Fruit fly (Drosophila melanogaster) whole organism, embryonic: ENCODE data around the gene PIP82.
A peak's percentile ranks its signal among the peaks of the same experiment; 100 is the strongest.

Experiments
- Asciz ChIP-seq: fragments of 200-800 bp; sonication (Bioruptor generic); optimal IDR thresholded peaks from 2 replicates; lab custom pipeline; 2017; ENCODE audit warnings: missing biosample characterization, mild to moderate bottlenecking, missing genetic modification characterization, missing genetic modification reagents
- CG10321 ChIP-seq: fragments of 200-800 bp; sonication (Bioruptor generic); IDR thresholded peaks from 2 replicates; pipeline ENCODE4 v1.3.6; 2022; ENCODE audit warnings: missing biosample characterization, missing genetic modification characterization
- CG10959 ChIP-seq: fragments of 200-800 bp; sonication (Bioruptor generic); IDR thresholded peaks from 2 replicates; pipeline ENCODE4 v1.3.6; 2022; ENCODE audit warnings: missing biosample characterization, missing genetic modification characterization
- CG11085 ChIP-seq: fragments of 200-800 bp; sonication (Bioruptor generic); IDR thresholded peaks from 2 replicates; pipeline ENCODE4 v1.3.6; 2022; ENCODE audit warnings: missing biosample characterization, missing genetic modification characterization
- CG11504 ChIP-seq: fragments of 200-800 bp; sonication (Bioruptor generic); optimal IDR thresholded peaks from 3 replicates; lab custom pipeline; 2019; ENCODE audit warnings: missing biosample characterization, mild to moderate bottlenecking, missing genetic modification characterization, moderate library complexity
- CG12071 ChIP-seq: fragments of 200-800 bp; sonication (Bioruptor generic); optimal IDR thresholded peaks from 3 replicates; lab custom pipeline; 2018; ENCODE audit warnings: missing biosample characterization, mild to moderate bottlenecking, missing genetic modification characterization
- CG12942 ChIP-seq: fragments of 200-800 bp; sonication (Bioruptor generic); optimal IDR thresholded peaks from 3 replicates; lab custom pipeline; 2016; ENCODE audit warnings: missing biosample characterization, missing genetic modification characterization
- CG13287 ChIP-seq: fragments of 200-800 bp; sonication (Bioruptor generic); IDR thresholded peaks from 2 replicates; pipeline ENCODE4 v1.3.6; 2022; ENCODE audit warnings: missing biosample characterization, missing genetic modification characterization; ENCODE audit not compliant: partially characterized antibody
- CG13424 ChIP-seq: fragments of 200-800 bp; sonication (Bioruptor generic); optimal IDR thresholded peaks from 2 replicates; lab custom pipeline; 2019; ENCODE audit warnings: missing biosample characterization, mild to moderate bottlenecking, missing genetic modification characterization, moderate library complexity
- CG15011 ChIP-seq: fragments of 200-800 bp; sonication (Bioruptor generic); optimal IDR thresholded peaks from 3 replicates; lab custom pipeline; 2018; ENCODE audit warnings: missing biosample characterization, mild to moderate bottlenecking, missing genetic modification characterization
- CG17361 ChIP-seq: fragments of 200-800 bp; sonication (Bioruptor generic); IDR thresholded peaks from 3 replicates; pipeline ENCODE4 v1.3.6; 2022; ENCODE audit warnings: missing biosample characterization, missing genetic modification characterization
- CG18262 ChIP-seq: fragments of 200-800 bp; optimal IDR thresholded peaks from 3 replicates; lab custom pipeline; 2019; ENCODE audit warnings: missing biosample characterization, mild to moderate bottlenecking, missing genetic modification characterization, moderate library complexity
- CG2678 ChIP-seq: fragments of 200-800 bp; sonication (Bioruptor generic); optimal IDR thresholded peaks from 3 replicates; lab custom pipeline; 2019; ENCODE audit warnings: missing biosample characterization, mild to moderate bottlenecking, missing genetic modification characterization, moderate library complexity
- CG2712 ChIP-seq: fragments of 200-800 bp; optimal IDR thresholded peaks from 3 replicates; lab custom pipeline; 2019; ENCODE audit warnings: missing biosample characterization, mild to moderate bottlenecking, missing genetic modification characterization, moderate library complexity
- CG34224 ChIP-seq: fragments of 200-800 bp; sonication (Bioruptor generic); IDR thresholded peaks from 3 replicates; pipeline ENCODE4 v1.3.6; 2022; ENCODE audit warnings: missing biosample characterization, missing genetic modification characterization; ENCODE audit not compliant: partially characterized antibody
- CG4360 ChIP-seq: fragments of 200-800 bp; sonication (Bioruptor generic); IDR thresholded peaks from 2 replicates; pipeline ENCODE4 v1.3.6; 2022; ENCODE audit warnings: missing biosample characterization, missing genetic modification characterization
- CG5953 ChIP-seq: fragments of 200-800 bp; sonication (Bioruptor generic); IDR thresholded peaks from 2 replicates; pipeline ENCODE4 v1.3.6; 2022; ENCODE audit warnings: missing biosample characterization, missing genetic modification characterization
- CG7839 ChIP-seq: fragments of 200-800 bp; sonication (Bioruptor generic); optimal IDR thresholded peaks from 3 replicates; lab custom pipeline; 2018; ENCODE audit warnings: missing biosample characterization, mild to moderate bottlenecking, missing genetic modification characterization, moderate library complexity
- CG9215 ChIP-seq: fragments of 200-800 bp; sonication (Bioruptor generic); IDR thresholded peaks from 2 replicates; pipeline ENCODE4 v1.3.6; 2022; ENCODE audit warnings: missing biosample characterization, missing genetic modification characterization
- CG9609 ChIP-seq: fragments of 200-800 bp; sonication (Bioruptor generic); optimal IDR thresholded peaks from 3 replicates; lab custom pipeline; 2016; ENCODE audit warnings: missing biosample characterization, missing genetic modification characterization
- Camta ChIP-seq: fragments of 200-800 bp; sonication (Bioruptor generic); optimal IDR thresholded peaks from 2 replicates; lab custom pipeline; 2016; ENCODE audit warnings: missing biosample characterization, missing genetic modification characterization
- D19B ChIP-seq: fragments of 200-800 bp; sonication (Bioruptor generic); optimal IDR thresholded peaks from 2 replicates; lab custom pipeline; 2017; ENCODE audit warnings: missing biosample characterization, mild to moderate bottlenecking, missing genetic modification characterization
- Ets97D ChIP-seq: fragments of 200-800 bp; sonication (Bioruptor generic); optimal IDR thresholded peaks from 3 replicates; lab custom pipeline; 2016; ENCODE audit warnings: missing biosample characterization, missing genetic modification characterization
- H2.0 ChIP-seq: fragments of 200-800 bp; sonication (Bioruptor generic); IDR thresholded peaks from 2 replicates; pipeline ENCODE4 v1.3.6; 2022; ENCODE audit warnings: missing biosample characterization, missing genetic modification characterization
- Kr ChIP-seq: fragments of 200-800 bp; sonication (Bioruptor generic); optimal IDR thresholded peaks from 2 replicates; lab custom pipeline; 2017; ENCODE audit warnings: missing biosample characterization, mild to moderate bottlenecking, missing genetic modification characterization
- Myb ChIP-seq: fragments of 200-800 bp; sonication (Bioruptor generic); optimal IDR thresholded peaks from 2 replicates; lab custom pipeline; 2016; ENCODE audit warnings: missing biosample characterization, missing genetic modification characterization
- NC2α ChIP-seq: fragments of 200-800 bp; sonication (Bioruptor generic); optimal IDR thresholded peaks from 2 replicates; lab custom pipeline; 2016; ENCODE audit warnings: missing biosample characterization, missing genetic modification characterization
- Neu2 ChIP-seq: fragments of 200-800 bp; sonication (Bioruptor generic); optimal IDR thresholded peaks from 3 replicates; lab custom pipeline; 2016; ENCODE audit warnings: missing biosample characterization, missing genetic modification characterization, borderline replicate concordance
- Oli ChIP-seq: fragments of 200-800 bp; sonication (Bioruptor generic); optimal IDR thresholded peaks from 2 replicates; lab custom pipeline; 2018; ENCODE audit warnings: missing biosample characterization, mild to moderate bottlenecking, missing genetic modification characterization, moderate library complexity
- Pdp1 ChIP-seq, 2 experiments: fragments of 200-800 bp; sonication (Bioruptor generic); optimal IDR thresholded peaks; 3 replicates each; lab custom pipeline; 2016; ENCODE audit warnings: missing biosample characterization in 2 of 2, missing genetic modification characterization in 2 of 2, mild to moderate bottlenecking in 1 of 2, moderate library complexity in 1 of 2
- Rfx ChIP-seq: fragments of 200-800 bp; sonication (Bioruptor generic); IDR thresholded peaks from 2 replicates; pipeline ENCODE4 v1.3.6; 2022; ENCODE audit warnings: missing biosample characterization, missing genetic modification characterization
- ato ChIP-seq: fragments of 200-800 bp; sonication (Bioruptor generic); IDR thresholded peaks from 2 replicates; pipeline ENCODE4 v1.3.6; 2022; ENCODE audit warnings: missing biosample characterization, missing genetic modification characterization; ENCODE audit not compliant: partially characterized antibody
- corto ChIP-seq: fragments of 200-800 bp; sonication (Bioruptor generic); optimal IDR thresholded peaks from 2 replicates; lab custom pipeline; 2016; ENCODE audit warnings: missing biosample characterization, mild to moderate bottlenecking, missing genetic modification characterization, moderate library complexity
- fd96Cb ChIP-seq: fragments of 200-800 bp; sonication (Bioruptor generic); optimal IDR thresholded peaks from 2 replicates; lab custom pipeline; 2018; ENCODE audit warnings: missing biosample characterization, mild to moderate bottlenecking, missing genetic modification characterization, moderate library complexity
- gce ChIP-seq: fragments of 200-800 bp; sonication (Bioruptor generic); IDR thresholded peaks from 3 replicates; pipeline ENCODE4 v1.3.6; 2022; ENCODE audit warnings: missing biosample characterization, missing genetic modification characterization
- grau ChIP-seq: fragments of 200-800 bp; optimal IDR thresholded peaks from 3 replicates; lab custom pipeline; 2019; ENCODE audit warnings: missing biosample characterization, mild to moderate bottlenecking, missing genetic modification characterization, moderate library complexity
- grn ChIP-seq: fragments of 200-800 bp; sonication (Bioruptor generic); optimal IDR thresholded peaks from 3 replicates; lab custom pipeline; 2017; ENCODE audit warnings: missing biosample characterization, missing genetic modification characterization
- hb ChIP-seq: fragments of 200-800 bp; sonication (Bioruptor generic); IDR thresholded peaks from 3 replicates; pipeline ENCODE4 v1.3.6; 2022; ENCODE audit warnings: missing biosample characterization, missing genetic modification characterization; ENCODE audit not compliant: partially characterized antibody
- jing ChIP-seq: fragments of 200-800 bp; sonication (Bioruptor generic); optimal IDR thresholded peaks from 2 replicates; lab custom pipeline; 2018; ENCODE audit warnings: missing biosample characterization, mild to moderate bottlenecking, missing genetic modification characterization
- knrl ChIP-seq: fragments of 200-800 bp; sonication (Bioruptor generic); IDR thresholded peaks from 3 replicates; pipeline ENCODE4 v1.3.6; 2022; ENCODE audit warnings: missing biosample characterization, missing genetic modification characterization; ENCODE audit not compliant: partially characterized antibody
- lbe ChIP-seq: fragments of 200-800 bp; sonication (Bioruptor generic); optimal IDR thresholded peaks from 2 replicates; lab custom pipeline; 2016; ENCODE audit warnings: missing biosample characterization, mild to moderate bottlenecking, missing genetic modification characterization
- pfk ChIP-seq: fragments of 200-800 bp; sonication (Bioruptor generic); optimal IDR thresholded peaks from 2 replicates; lab custom pipeline; 2018; ENCODE audit warnings: missing biosample characterization, mild to moderate bottlenecking, missing genetic modification characterization, moderate library complexity
- phol ChIP-seq: fragments of 200-800 bp; sonication (Bioruptor generic); optimal IDR thresholded peaks from 3 replicates; lab custom pipeline; 2018; ENCODE audit warnings: missing biosample characterization, mild to moderate bottlenecking, missing genetic modification characterization, moderate library complexity
- pnt ChIP-seq: fragments of 200-800 bp; sonication (Bioruptor generic); optimal IDR thresholded peaks from 3 replicates; lab custom pipeline; 2016; ENCODE audit warnings: missing biosample characterization, missing genetic modification characterization
- row ChIP-seq: fragments of 200-800 bp; sonication (Bioruptor generic); IDR thresholded peaks from 3 replicates; pipeline ENCODE4 v1.3.6; 2022; ENCODE audit warnings: missing biosample characterization, missing genetic modification characterization
- run ChIP-seq: fragments of 200-800 bp; sonication (Bioruptor generic); optimal IDR thresholded peaks from 3 replicates; lab custom pipeline; 2018; ENCODE audit warnings: missing biosample characterization, mild to moderate bottlenecking, missing genetic modification characterization
- tna ChIP-seq: fragments of 200-800 bp; sonication (Bioruptor generic); IDR thresholded peaks from 2 replicates; pipeline ENCODE4 v1.3.6; 2022; ENCODE audit warnings: missing biosample characterization, missing genetic modification characterization; ENCODE audit not compliant: partially characterized antibody
- toy ChIP-seq: fragments of 200-800 bp; sonication (Bioruptor generic); IDR thresholded peaks from 2 replicates; pipeline ENCODE4 v1.3.6; 2022; ENCODE audit warnings: missing biosample characterization, missing genetic modification characterization
- vfl ChIP-seq: fragments of 200-800 bp; sonication (Bioruptor generic); optimal IDR thresholded peaks from 2 replicates; lab custom pipeline; 2016; ENCODE audit warnings: missing biosample characterization, missing genetic modification characterization

Gene PIP82

dm6 chrX:8529598-8529997, at the start of gene PIP82:
PIP82 (minus strand) TSS chrX:8529698.
- TF ChIP-seq Pdp1 (GFP tag; optimal IDR thresholded peaks at IDR 0.05; lab: Kevin White, UChicago): peak in 1 of 2 experiments; percentile 90
- TF ChIP-seq D19B (GFP tag; lab: Kevin White, UChicago): peak; percentile 13
- TF ChIP-seq CG10959: no peak
- TF ChIP-seq, all 482 proteins: peak for 2

dm6 chrX:8579097-8579496, 49.6 kb upstream of the PIP82 start:
- TF ChIP-seq H2.0 (GFP tag; lab: Robert Waterston, UW) (no peak), CG18262 (peak; percentile 29), CG5953 (GFP tag; lab: Robert Waterston, UW) (no peak), Kr (no peak), CG12071 (GFP tag; lab: Kevin White, UChicago) (no peak), CG9215 (GFP tag; lab: Robert Waterston, UW) (no peak), CG34224 (GFP tag; lab: Robert Waterston, UW) (no peak), CG17361 (GFP tag; lab: Robert Waterston, UW) (no peak), grn (no peak), CG2712 (tag; lab: Kevin White, UChicago) (peak; percentile 16), hb (GFP tag; lab: Robert Waterston, UW) (no peak), CG15011 (GFP tag; lab: Kevin White, UChicago) (no peak), CG13424 (tag; lab: Kevin White, UChicago) (no peak), tna (no peak), Camta (GFP tag; lab: Kevin White, UChicago) (no peak), row (GFP tag; lab: Robert Waterston, UW) (0 out of 3 replicates have a peak, but pooled peaks have one; percentile 13), CG10321 (GFP tag; lab: Robert Waterston, UW) (no peak), pfk (no peak), ato (GFP tag; lab: Robert Waterston, UW) (no peak), Ets97D (GFP tag; lab: Kevin White, UChicago) (no peak), Asciz (GFP tag; lab: Kevin White, UChicago) (no peak), Myb (GFP tag; lab: Kevin White, UChicago) (no peak), run (tag; lab: Kevin White, UChicago) (no peak), Oli (tag; lab: Kevin White, UChicago) (peak; percentile 21), CG12942 (GFP tag; lab: Kevin White, UChicago) (no peak), phol (tag; lab: Kevin White, UChicago) (peak; percentile 22), CG11504 (peak; percentile 22), CG13287 (GFP tag; lab: Robert Waterston, UW) (no peak), knrl (GFP tag; lab: Robert Waterston, UW) (no peak), CG9609 (GFP tag; lab: Kevin White, UChicago) (no peak), toy (GFP tag; lab: Robert Waterston, UW) (no peak), Rfx (GFP tag; lab: Robert Waterston, UW) (no peak), CG2678 (tag; lab: Kevin White, UChicago) (peak; percentile 2), pnt (GFP tag; lab: Kevin White, UChicago) (no peak), vfl (GFP tag; lab: Kevin White, UChicago) (no peak), fd96Cb (tag; lab: Kevin White, UChicago) (no peak), Neu2 (GFP tag; lab: Kevin White, UChicago) (no peak), grau (tag; lab: Kevin White, UChicago) (peak; percentile 11), CG7839 (peak; percentile 19), CG4360 (GFP tag; lab: Robert Waterston, UW) (no peak), lbe (GFP tag; lab: Kevin White, UChicago) (no peak), gce (GFP tag; lab: Robert Waterston, UW) (no peak), corto (no peak), NC2α (GFP tag; lab: Kevin White, UChicago) (no peak), jing (GFP tag; lab: Kevin White, UChicago) (no peak), CG11085 (GFP tag; lab: Robert Waterston, UW) (no peak)
